Fruit fly (Drosophila melanogaster): Measurements from ENCODE around the gene wgn.

wgn gene

dm6 chrX:18645720-18646213 lies 11.1 kb upstream of the wgn start (continued):
- TF ChIP-seq jumu (GFP tag; optimal IDR thresholded peaks at IDR 0.05): peak; percentile 29
- peak; percentile 73 for TF ChIP-seq CoRest (tag; optimal IDR thresholded peaks at IDR 0.05)
- TF ChIP-seq CG12299 (tag; optimal IDR thresholded peaks at IDR 0.05): peak; percentile 1
- peak; percentile 67 for TF ChIP-seq Max (GFP tag; optimal IDR thresholded peaks at IDR 0.05)
- peak; percentile 65 for TF ChIP-seq CG31441 (GFP tag; IDR thresholded peaks at IDR 0.05)
- peak; percentile 3 for TF ChIP-seq CG6683 (GFP tag; optimal IDR thresholded peaks at IDR 0.05)
- peak; percentile 71 for TF ChIP-seq CG18262 (tag; optimal IDR thresholded peaks at IDR 0.05)
- peak; percentile 54 for TF ChIP-seq ac (GFP tag; optimal IDR thresholded peaks at IDR 0.05)
- TF ChIP-seq CG18011 (GFP tag; optimal IDR thresholded peaks at IDR 0.05): peak; percentile 14
- peak; percentile 37; the same call in 1 of the 2 replicates for TF ChIP-seq CG4730 (GFP tag; IDR thresholded peaks at IDR 0.05)
- TF ChIP-seq ara (GFP tag; IDR thresholded peaks at IDR 0.05): peak; percentile 51; the same call in 1 of the 2 replicates
- TF ChIP-seq CG1602 (GFP tag; optimal IDR thresholded peaks at IDR 0.05): peak; percentile 50
- TF ChIP-seq Poxn (GFP tag; IDR thresholded peaks at IDR 0.05): no peak
- TF ChIP-seq gem (tag; optimal IDR thresholded peaks at IDR 0.05): peak; percentile 84
- TF ChIP-seq CG14710 (tag; optimal IDR thresholded peaks at IDR 0.05): peak; percentile 59
- TF ChIP-seq Hr39 (optimal IDR thresholded peaks at IDR 0.05): no peak
- peak; percentile 14 for TF ChIP-seq tup (GFP tag; optimal IDR thresholded peaks at IDR 0.05)
- no peak for TF ChIP-seq corto (GFP tag; optimal IDR thresholded peaks at IDR 0.05)
- TF ChIP-seq CG13296 (GFP tag; optimal IDR thresholded peaks at IDR 0.05): peak; percentile 54
- peak; percentile 73 for TF ChIP-seq Sox100B (GFP tag; optimal IDR thresholded peaks at IDR 0.05)
- peak; percentile 6 for TF ChIP-seq salm (tag; optimal IDR thresholded peaks at IDR 0.05)
- TF ChIP-seq gro (GFP tag; optimal IDR thresholded peaks at IDR 0.05): peak; percentile 6
- peak; percentile 53 for TF ChIP-seq slbo (GFP tag; IDR thresholded peaks at IDR 0.05)
- peak; percentile 57 for TF ChIP-seq Hsf (GFP tag; optimal IDR thresholded peaks at IDR 0.05)
- peak; percentile 43 for TF ChIP-seq pnt (GFP tag; optimal IDR thresholded peaks at IDR 0.05)
- TF ChIP-seq cas (GFP tag; IDR thresholded peaks at IDR 0.05): peak; percentile 31; the same call in 1 of the 2 replicates
- peak; percentile 42 for TF ChIP-seq CG15514 (GFP tag; optimal IDR thresholded peaks at IDR 0.05)
- TF ChIP-seq ken (GFP tag; IDR thresholded peaks at IDR 0.05): peak; percentile 53; the same call in 1 of the 3 replicates
- 0 out of 2 replicates have a peak, but pooled peaks have one; percentile 4 for TF ChIP-seq al (GFP tag; IDR thresholded peaks at IDR 0.05)
- TF ChIP-seq sens-2 (GFP tag; IDR thresholded peaks at IDR 0.05): no peak
- TF ChIP-seq prd (optimal IDR thresholded peaks at IDR 0.05): no peak
- TF ChIP-seq prd (GFP tag; IDR thresholded peaks at IDR 0.05): peak; percentile 65; the same call in 2 of the 3 replicates
- TF ChIP-seq CG16815 (GFP tag; optimal IDR thresholded peaks at IDR 0.05): peak; percentile 37
- TF ChIP-seq BtbVII (GFP tag; optimal IDR thresholded peaks at IDR 0.05): peak; percentile 54
- TF ChIP-seq CG1603 (tag; optimal IDR thresholded peaks at IDR 0.05): peak; percentile 40
- peak; percentile 55 for TF ChIP-seq odd (GFP tag; optimal IDR thresholded peaks at IDR 0.05)
- peak; percentile 60; the same call in 1 of the 2 replicates for TF ChIP-seq CG32767 (GFP tag; IDR thresholded peaks at IDR 0.05)
- TF ChIP-seq CHES-1-like (GFP tag; optimal IDR thresholded peaks at IDR 0.05): peak; percentile 9
- peak; percentile 64 for TF ChIP-seq CG12071 (GFP tag; optimal IDR thresholded peaks at IDR 0.05)
- TF ChIP-seq CG4424 (GFP tag; optimal IDR thresholded peaks at IDR 0.05): peak; percentile 62
- peak; percentile 24 for TF ChIP-seq pfk (GFP tag; optimal IDR thresholded peaks at IDR 0.05)
- no peak for TF ChIP-seq zen (tag; optimal IDR thresholded peaks at IDR 0.05)
- TF ChIP-seq CG3407 (GFP tag; optimal IDR thresholded peaks at IDR 0.05): peak; percentile 32
- TF ChIP-seq eyg (GFP tag; optimal IDR thresholded peaks at IDR 0.05): no peak
- peak; percentile 53; the same call in 1 of the 2 replicates for TF ChIP-seq CG32532 (GFP tag; IDR thresholded peaks at IDR 0.05)
- peak; percentile 10 for TF ChIP-seq CG10147 (GFP tag; optimal IDR thresholded peaks at IDR 0.05)
- TF ChIP-seq oc (tag; optimal IDR thresholded peaks at IDR 0.05): peak; percentile 4
- TF ChIP-seq bsh (GFP tag; optimal IDR thresholded peaks at IDR 0.05): peak; percentile 39 to 68
- peak; percentile 35 for TF ChIP-seq CG33557 (GFP tag; optimal IDR thresholded peaks at IDR 0.05)
- peak; percentile 57 for TF ChIP-seq dmrt11E (tag; optimal IDR thresholded peaks at IDR 0.05)
